Worm (Caenorhabditis elegans) whole organism, early embryonic: Measurements from ENCODE around the gene Y39A1C.1.

Source experiments
- B0310.2 ChIP-seq: sonication (generic microtip); optimal IDR thresholded peaks from 2 replicates; lab custom pipeline; 2016; ENCODE audit warnings: mild to moderate bottlenecking, missing genetic modification characterization, missing compliant biosample characterization
- F13C5.2 ChIP-seq: sonication (generic microtip); optimal IDR thresholded peaks from 2 replicates; lab custom pipeline; 2017; ENCODE audit warnings: mild to moderate bottlenecking, missing genetic modification characterization, inconsistent platforms, missing compliant biosample characterization
- aly-1 ChIP-seq: sonication (generic microtip); optimal IDR thresholded peaks from 2 replicates; lab custom pipeline; 2016; ENCODE audit warnings: missing genetic modification characterization, missing compliant biosample characterization
- ama-1 ChIP-seq: fragments of 150-350 bp; optimal IDR thresholded peaks from 2 replicates; lab custom pipeline; 2014
- ceh-13 ChIP-seq: fragments of 200-800 bp; sonication (Bioruptor generic); optimal IDR thresholded peaks from 2 replicates; lab custom pipeline; 2018; ENCODE audit warnings: mild to moderate bottlenecking, missing genetic modification characterization, missing compliant biosample characterization
- ceh-36 ChIP-seq: sonication (generic microtip); optimal IDR thresholded peaks from 2 replicates; lab custom pipeline; 2016; ENCODE audit warnings: missing genetic modification characterization, inconsistent platforms, missing compliant biosample characterization
- ets-7 ChIP-seq: sonication (generic microtip); optimal IDR thresholded peaks from 2 replicates; lab custom pipeline; 2016; ENCODE audit warnings: missing genotype, missing genetic modification characterization, missing compliant biosample characterization
- flt-1 ChIP-seq: fragments of 200-800 bp; sonication (Bioruptor generic); IDR thresholded peaks from 2 replicates; pipeline ENCODE4 v1.3.6; 2022; ENCODE audit warnings: missing genetic modification characterization, missing compliant biosample characterization
- hmbx-1 ChIP-seq: sonication (generic microtip); optimal IDR thresholded peaks from 2 replicates; lab custom pipeline; 2016; ENCODE audit warnings: mild to moderate bottlenecking, missing genetic modification characterization, missing compliant biosample characterization
- hmg-4 ChIP-seq: fragments of 200-800 bp; sonication (Bioruptor generic); optimal IDR thresholded peaks from 2 replicates; lab custom pipeline; 2018; ENCODE audit warnings: mild to moderate bottlenecking, missing genetic modification characterization, missing compliant biosample characterization
- hnd-1 ChIP-seq: sonication (generic microtip); optimal IDR thresholded peaks from 2 replicates; lab custom pipeline; 2016; ENCODE audit warnings: missing genetic modification characterization, missing compliant biosample characterization
- pes-1 ChIP-seq: fragments of 200-800 bp; sonication (Bioruptor generic); IDR thresholded peaks from 2 replicates; pipeline ENCODE4 v1.3.6; 2022; ENCODE audit warnings: missing genetic modification reagents, missing genetic modification characterization, missing compliant biosample characterization
- scrt-1 ChIP-seq: fragments of 200-800 bp; sonication (Bioruptor generic); IDR thresholded peaks from 2 replicates; pipeline ENCODE4 v1.3.6; 2022; ENCODE audit warnings: missing genetic modification characterization, missing compliant biosample characterization
- sea-1 ChIP-seq: fragments of 200-800 bp; sonication (Bioruptor generic); conservative IDR thresholded peaks from 2 replicates; pipeline ENCODE4 v1.3.6; 2022; ENCODE audit warnings: missing genetic modification characterization, missing compliant biosample characterization
- tbx-11 ChIP-seq: fragments of 200-800 bp; sonication (Bioruptor generic); IDR thresholded peaks from 2 replicates; pipeline ENCODE4 v1.3.6; 2022; ENCODE audit warnings: missing genetic modification characterization, missing compliant biosample characterization
- tbx-37 ChIP-seq: fragments of 200-800 bp; sonication (Bioruptor generic); conservative IDR thresholded peaks from 2 replicates; pipeline ENCODE4 v1.3.6; 2022; ENCODE audit warnings: missing genetic modification reagents, missing genetic modification characterization, missing compliant biosample characterization
- tra-4 ChIP-seq: sonication (generic microtip); optimal IDR thresholded peaks from 2 replicates; lab custom pipeline; 2017; ENCODE audit warnings: missing genetic modification characterization, missing compliant biosample characterization

Gene Y39A1C.1

DNA sequence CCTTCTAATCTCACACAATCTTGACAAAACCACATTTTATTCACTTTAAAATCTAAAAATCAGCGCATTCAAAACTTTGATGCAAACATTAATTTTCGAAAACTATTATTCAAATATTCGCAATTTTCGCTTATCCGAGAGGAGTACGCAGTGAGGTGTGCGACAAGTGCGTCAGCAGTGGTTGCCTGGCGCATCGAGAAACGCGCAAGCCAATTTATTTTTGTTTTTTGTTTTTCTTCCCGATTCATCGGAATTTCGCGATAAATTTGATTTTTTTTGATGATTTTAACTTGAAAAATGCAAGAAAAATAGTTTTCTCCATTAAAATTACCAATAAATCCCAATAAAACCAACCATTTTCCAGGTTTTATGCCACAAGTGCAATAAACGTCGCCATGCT lies 6.4 kb upstream of the Y39A1C.1 start, which contains the start of the genes fbxb-85 and hex-3:
Gene fbxb-85 (minus strand): TSS at position 106 of the 400 bp plus-strand sequence.
Gene hex-3 (plus strand): TSS at position 365 of the 400 bp plus-strand sequence.
- peak; percentile 78 for TF ChIP-seq pes-1 (GFP tag; lab: Robert Waterston, UW)
- peak; percentile 65 for TF ChIP-seq ceh-36
- peak; percentile 24 for TF ChIP-seq hmbx-1
- peak; percentile 32 for TF ChIP-seq hnd-1 (tag; lab: Kevin White, UChicago)
- peak; percentile 52 for TF ChIP-seq aly-1 (tag; lab: Kevin White, UChicago)
- TF ChIP-seq hmg-4 (GFP tag; lab: Kevin White, UChicago), result peak; percentile 84
- peak; percentile 56 for TF ChIP-seq tra-4 (tag; lab: Kevin White, UChicago)
- TF ChIP-seq B0310.2 (tag; lab: Kevin White, UChicago), result peak; percentile 43
- TF ChIP-seq scrt-1 (GFP tag; lab: Robert Waterston, UW), result peak; percentile 62; the same call in 1 of the 2 replicates
- peak; percentile 48 for TF ChIP-seq ceh-13 (GFP tag; lab: Kevin White, UChicago)
- peak; percentile 70 for TF ChIP-seq flt-1 (GFP tag; lab: Robert Waterston, UW)
- no peak for TF ChIP-seq ama-1 (lab: Kevin White, UChicago)
- peak; percentile 73 for TF ChIP-seq tbx-37
- peak; percentile 42 for TF ChIP-seq ets-7
- TF ChIP-seq sea-1 (GFP tag; lab: Robert Waterston, UW), result 0 out of 2 replicates have a peak, but pooled peaks have one; percentile 67
- peak; percentile 93 for TF ChIP-seq F13C5.2 (tag; lab: Kevin White, UChicago)
- TF ChIP-seq tbx-11 (GFP tag; lab: Robert Waterston, UW), result peak; percentile 76

DNA sequence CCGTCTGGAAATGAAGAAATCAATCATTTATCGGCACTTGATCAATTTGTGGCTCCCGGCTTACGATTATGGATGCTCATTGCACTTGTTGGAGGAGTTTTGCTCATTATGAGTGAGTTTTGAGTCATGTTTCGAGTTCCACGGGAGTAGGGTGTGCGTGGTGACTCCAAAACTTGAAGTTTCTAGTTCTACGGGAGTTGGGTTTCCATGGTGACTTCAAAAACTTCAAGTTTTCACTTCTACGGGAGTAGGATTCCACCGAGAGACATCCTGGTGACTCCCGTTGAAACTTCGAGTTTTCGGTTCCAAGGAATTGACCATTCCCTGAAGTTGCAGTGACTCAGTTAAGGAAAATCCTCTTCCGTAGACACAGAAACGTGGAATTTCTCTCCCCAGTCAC lies 1.6 kb downstream of the Y39A1C.1 start:
- TF ChIP-seq hmg-4 (GFP tag; lab: Kevin White, UChicago) (no peak), pes-1 (GFP tag; lab: Robert Waterston, UW) (peak; percentile 80), ceh-36 (no peak), ama-1 (lab: Kevin White, UChicago) (no peak), ets-7 (peak; percentile 12), hnd-1 (tag; lab: Kevin White, UChicago) (peak; percentile 33), F13C5.2 (tag; lab: Kevin White, UChicago) (no peak), B0310.2 (tag; lab: Kevin White, UChicago) (peak; percentile 62), ceh-13 (GFP tag; lab: Kevin White, UChicago) (peak; percentile 59), sea-1 (GFP tag; lab: Robert Waterston, UW) (0 out of 2 replicates have a peak, but pooled peaks have one; percentile 46), tbx-11 (GFP tag; lab: Robert Waterston, UW) (0 out of 2 replicates have a peak, but pooled peaks have one; percentile 38), tbx-37 (peak; percentile 60; the same call in 1 of the 2 replicates), aly-1 (tag; lab: Kevin White, UChicago) (no peak)

DNA sequence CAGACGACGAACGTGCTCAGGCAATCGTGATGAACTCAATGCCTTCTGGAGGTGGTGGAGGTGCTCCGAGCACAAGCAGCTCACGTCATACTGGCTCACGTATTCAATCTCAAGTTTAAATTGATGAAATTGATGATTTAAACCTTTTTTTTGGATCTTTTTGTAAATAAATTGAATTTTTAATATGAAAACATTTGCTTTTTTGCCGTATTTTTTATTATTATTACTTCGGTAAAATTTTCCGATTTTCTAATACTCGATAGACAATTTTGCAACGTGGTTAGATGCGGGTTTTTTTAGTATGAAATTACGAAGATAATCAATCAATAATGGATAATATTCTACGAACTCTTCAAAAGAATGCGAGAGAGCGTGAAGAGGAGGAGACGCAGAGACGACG lies 2.7 kb downstream of the Y39A1C.1 start, which contains the start of gene oxi-1:
Gene oxi-1 (plus strand): TSS at position 301 of the 400 bp plus-strand sequence.
- TF ChIP-seq flt-1 (GFP tag; lab: Robert Waterston, UW) (no peak), hmg-4 (GFP tag; lab: Kevin White, UChicago) (no peak), pes-1 (GFP tag; lab: Robert Waterston, UW) (no peak), tra-4 (tag; lab: Kevin White, UChicago) (no peak), ama-1 (lab: Kevin White, UChicago) (no peak), tbx-37 (no peak), ets-7 (no peak), B0310.2 (tag; lab: Kevin White, UChicago) (no peak), F13C5.2 (tag; lab: Kevin White, UChicago) (no peak), scrt-1 (GFP tag; lab: Robert Waterston, UW) (no peak), ceh-13 (GFP tag; lab: Kevin White, UChicago) (no peak), ceh-36 (no peak), aly-1 (tag; lab: Kevin White, UChicago) (no peak), sea-1 (GFP tag; lab: Robert Waterston, UW) (no peak), hmbx-1 (no peak), tbx-11 (GFP tag; lab: Robert Waterston, UW) (no peak), hnd-1 (tag; lab: Kevin White, UChicago) (no peak)

DNA sequence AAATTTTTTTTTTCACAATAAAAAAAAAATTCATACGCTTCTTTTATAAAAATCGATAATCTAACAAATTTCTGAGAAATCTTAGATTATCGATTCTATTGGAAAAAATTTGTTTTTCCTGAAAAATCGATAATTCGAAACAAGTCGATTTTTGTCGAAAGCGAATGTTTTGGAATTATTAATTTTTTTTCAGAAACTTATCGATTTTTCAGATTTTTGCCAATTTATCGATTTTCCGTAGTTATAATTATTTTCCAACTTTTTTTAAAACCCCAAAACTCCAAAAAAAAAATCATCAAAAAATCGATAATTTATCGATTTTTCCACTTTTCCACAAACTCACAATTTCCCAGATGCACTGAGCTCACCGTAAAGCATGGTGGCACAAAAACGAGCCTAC lies 6.1 kb downstream of the Y39A1C.1 start:
- no peak for TF ChIP-seq pes-1 (GFP tag; lab: Robert Waterston, UW)
- no peak for TF ChIP-seq aly-1 (tag; lab: Kevin White, UChicago)
- TF ChIP-seq hmg-4 (GFP tag; lab: Kevin White, UChicago), result no peak
- TF ChIP-seq sea-1 (GFP tag; lab: Robert Waterston, UW), result no peak

DNA sequence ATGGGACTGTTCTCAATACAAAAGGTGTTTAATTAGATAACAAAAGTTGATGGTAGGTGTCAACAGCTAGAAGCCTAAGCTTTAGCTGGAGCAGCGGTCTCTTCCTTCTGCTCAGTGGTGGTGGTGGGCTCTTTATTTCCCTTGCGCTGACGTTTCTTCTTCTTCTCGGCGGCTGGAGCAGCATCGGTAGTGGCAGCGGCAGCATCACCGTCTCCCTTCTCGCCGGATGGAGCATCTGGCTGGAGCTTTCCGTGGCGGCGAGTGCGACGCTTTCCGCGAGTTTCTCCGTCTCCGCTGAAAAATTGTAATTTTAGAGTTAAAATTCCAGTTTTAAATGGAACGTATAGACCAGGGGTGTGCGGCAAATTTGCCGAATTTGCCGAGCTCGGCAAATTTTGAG lies 11.8 kb downstream of the Y39A1C.1 start:
- TF ChIP-seq pes-1 (GFP tag; lab: Robert Waterston, UW), result 0 out of 2 replicates have a peak, but pooled peaks have one; percentile 12
- TF ChIP-seq F13C5.2 (tag; lab: Kevin White, UChicago), result no peak

DNA sequence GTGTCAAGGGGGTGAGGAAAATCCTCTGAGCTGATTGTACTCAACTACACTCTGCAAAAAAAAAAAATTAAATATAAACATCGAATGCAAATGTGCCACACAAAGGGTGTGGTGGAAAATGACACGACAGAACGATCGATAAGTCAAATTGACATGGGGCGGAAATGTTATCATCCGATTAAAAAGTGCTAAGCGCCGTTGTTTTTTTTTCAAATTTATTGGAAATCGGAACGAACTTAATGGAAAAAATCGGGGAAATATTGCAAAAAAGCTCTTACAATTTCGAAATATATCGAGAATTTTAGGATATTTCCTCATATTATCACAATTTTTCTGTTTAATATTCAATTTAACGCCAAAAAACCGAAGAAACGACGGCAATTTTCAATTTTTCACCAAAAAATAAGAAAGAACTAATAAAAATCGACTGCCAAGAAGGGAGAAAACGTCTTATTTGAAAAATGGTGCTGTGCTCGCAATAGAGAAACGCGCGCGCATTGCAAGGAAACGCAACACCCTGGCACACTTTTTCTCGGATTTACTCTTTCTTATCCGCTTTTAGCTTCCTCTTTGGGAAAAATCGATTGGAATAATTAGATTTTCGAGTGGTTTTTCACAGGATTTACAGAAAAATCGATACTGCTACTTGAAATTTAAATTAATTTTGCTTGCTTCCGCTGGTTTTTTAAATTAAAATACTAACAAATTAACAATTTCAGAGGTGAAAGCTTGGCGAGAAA lies 13.6 kb downstream of the Y39A1C.1 start, which contains the start of the genes cey-4 and vps-50:
Gene cey-4 (minus strand): TSS at position 51 of the 740 bp plus-strand sequence.
Gene vps-50 (plus strand): TSS at position 541 of the 740 bp plus-strand sequence.
- no peak for TF ChIP-seq pes-1 (GFP tag; lab: Robert Waterston, UW)
- no peak for TF ChIP-seq tra-4 (tag; lab: Kevin White, UChicago)
- TF ChIP-seq hnd-1 (tag; lab: Kevin White, UChicago), result no peak
- TF ChIP-seq sea-1 (GFP tag; lab: Robert Waterston, UW), result no peak
- peak; percentile 61 for TF ChIP-seq F13C5.2 (tag; lab: Kevin White, UChicago)
- no peak for TF ChIP-seq hmbx-1
- no peak for TF ChIP-seq B0310.2 (tag; lab: Kevin White, UChicago)

DNA sequence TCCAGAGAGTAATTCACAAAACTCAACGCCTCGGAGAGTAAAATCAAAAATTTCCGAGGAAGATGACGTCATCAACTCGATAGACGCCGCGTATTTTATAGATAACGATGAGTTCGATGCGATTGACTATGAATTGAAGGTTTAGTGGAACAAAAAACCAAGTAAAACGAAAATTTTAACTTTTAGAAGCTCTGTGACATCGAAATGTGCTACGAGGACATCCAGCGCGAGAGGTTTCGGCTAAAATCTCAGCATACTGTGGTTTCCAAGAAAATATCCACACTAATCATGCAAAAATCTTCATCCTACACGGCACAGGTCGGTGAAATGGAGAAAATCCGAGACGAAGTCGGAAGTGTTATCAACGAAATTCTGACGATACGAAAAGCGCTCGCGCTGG lies 14.3 kb downstream of the Y39A1C.1 start:
- TF ChIP-seq flt-1 (GFP tag; lab: Robert Waterston, UW) (no peak), sea-1 (GFP tag; lab: Robert Waterston, UW) (no peak), B0310.2 (tag; lab: Kevin White, UChicago) (no peak), hnd-1 (tag; lab: Kevin White, UChicago) (no peak), tra-4 (tag; lab: Kevin White, UChicago) (no peak), pes-1 (GFP tag; lab: Robert Waterston, UW) (no peak), ceh-13 (GFP tag; lab: Kevin White, UChicago) (no peak), aly-1 (tag; lab: Kevin White, UChicago) (no peak), tbx-37 (no peak), ets-7 (no peak), scrt-1 (GFP tag; lab: Robert Waterston, UW) (no peak), ama-1 (lab: Kevin White, UChicago) (no peak), F13C5.2 (tag; lab: Kevin White, UChicago) (no peak)
